Fruit fly (Drosophila melanogaster) whole organism, prepupa: ENCODE results near the gene CG14219.

Experiments used
- Blimp-1 ChIP-seq: fragments of 200-800 bp; sonication (Bioruptor generic); optimal IDR thresholded peaks from 3 replicates; lab custom pipeline; 2017; ENCODE audit warnings: missing biosample characterization, missing genetic modification characterization, mild to moderate bottlenecking, moderate library complexity, missing genetic modification reagents
- CG10631 ChIP-seq: fragments of 200-800 bp; sonication (Bioruptor generic); optimal IDR thresholded peaks from 2 replicates; lab custom pipeline; 2016; ENCODE audit warnings: missing biosample characterization, missing genetic modification characterization
- CG10669 ChIP-seq: fragments of 200-800 bp; sonication (Bioruptor generic); optimal IDR thresholded peaks from 3 replicates; lab custom pipeline; 2018; ENCODE audit warnings: missing biosample characterization, mild to moderate bottlenecking, missing genetic modification characterization, moderate library complexity
- CG11294 ChIP-seq: fragments of 200-800 bp; sonication (Bioruptor generic); IDR thresholded peaks from 2 replicates; pipeline ENCODE4 v1.3.6; 2022; ENCODE audit warnings: missing biosample characterization, missing genetic modification characterization
- CG11762 ChIP-seq: fragments of 200-800 bp; sonication (Bioruptor generic); optimal IDR thresholded peaks from 3 replicates; lab custom pipeline; 2016; ENCODE audit warnings: missing biosample characterization, missing genetic modification characterization; ENCODE audit not compliant: insufficient read depth
- CG11902 ChIP-seq: fragments of 200-800 bp; sonication (Bioruptor generic); optimal IDR thresholded peaks from 3 replicates; lab custom pipeline; 2016; ENCODE audit warnings: missing biosample characterization, missing genetic modification characterization
- CG1621 ChIP-seq: fragments of 200-800 bp; sonication (Bioruptor generic); optimal IDR thresholded peaks from 3 replicates; lab custom pipeline; 2018; ENCODE audit warnings: missing biosample characterization, mild to moderate bottlenecking, missing genetic modification characterization
- CG16779 ChIP-seq: fragments of 200-800 bp; sonication (Bioruptor generic); optimal IDR thresholded peaks from 3 replicates; lab custom pipeline; 2017; ENCODE audit warnings: missing biosample characterization, mild to moderate bottlenecking, missing genetic modification characterization
- CG3032 ChIP-seq: fragments of 200-800 bp; optimal IDR thresholded peaks from 2 replicates; lab custom pipeline; 2019; ENCODE audit warnings: missing biosample characterization, mild to moderate bottlenecking, missing genetic modification characterization, moderate library complexity
- CG31627 ChIP-seq: fragments of 200-800 bp; sonication (Bioruptor generic); optimal IDR thresholded peaks from 3 replicates; lab custom pipeline; 2016; ENCODE audit warnings: missing biosample characterization, missing genetic modification characterization
- CG32006 ChIP-seq: fragments of 200-800 bp; sonication (Bioruptor generic); optimal IDR thresholded peaks from 3 replicates; lab custom pipeline; 2017; ENCODE audit warnings: missing biosample characterization, mild to moderate bottlenecking, missing genetic modification characterization
- CG3919 ChIP-seq: fragments of 200-800 bp; sonication (Bioruptor generic); optimal IDR thresholded peaks from 3 replicates; lab custom pipeline; 2016; ENCODE audit warnings: missing biosample characterization, missing genetic modification characterization
- CG4318 ChIP-seq: fragments of 200-800 bp; sonication (Bioruptor generic); optimal IDR thresholded peaks from 3 replicates; lab custom pipeline; 2017; ENCODE audit warnings: missing biosample characterization, mild to moderate bottlenecking, missing genetic modification characterization
- CG6276 ChIP-seq: fragments of 200-800 bp; sonication (Bioruptor generic); optimal IDR thresholded peaks from 2 replicates; lab custom pipeline; 2017; ENCODE audit warnings: missing biosample characterization, mild to moderate bottlenecking, missing genetic modification characterization
- CG6792 ChIP-seq: fragments of 200-800 bp; sonication (Bioruptor generic); optimal IDR thresholded peaks from 3 replicates; lab custom pipeline; 2016; ENCODE audit warnings: missing biosample characterization, missing genetic modification characterization
- CG6808 ChIP-seq: fragments of 200-800 bp; sonication (Bioruptor generic); optimal IDR thresholded peaks from 3 replicates; lab custom pipeline; 2017; ENCODE audit warnings: missing biosample characterization, missing genetic modification characterization, mild to moderate bottlenecking, moderate library complexity, missing genetic modification reagents
- CG6854 ChIP-seq: fragments of 200-800 bp; sonication (Bioruptor generic); optimal IDR thresholded peaks from 2 replicates; lab custom pipeline; 2017; ENCODE audit warnings: missing biosample characterization, mild to moderate bottlenecking, missing genetic modification characterization
- CG7368 ChIP-seq: fragments of 200-800 bp; sonication (Bioruptor generic); optimal IDR thresholded peaks from 3 replicates; lab custom pipeline; 2016; ENCODE audit warnings: missing biosample characterization, missing genetic modification characterization
- CG8119 ChIP-seq: fragments of 200-800 bp; sonication (Bioruptor generic); IDR thresholded peaks from 3 replicates; pipeline ENCODE4 v1.3.6; 2022; ENCODE audit warnings: missing biosample characterization, missing genetic modification characterization
- CG8632 ChIP-seq: fragments of 200-800 bp; sonication (Bioruptor generic); optimal IDR thresholded peaks from 3 replicates; lab custom pipeline; 2016; ENCODE audit warnings: missing biosample characterization, missing genetic modification characterization
- Eip75B ChIP-seq: fragments of 200-800 bp; sonication (Bioruptor generic); optimal IDR thresholded peaks from 3 replicates; lab custom pipeline; 2016; ENCODE audit warnings: missing biosample characterization, missing genetic modification characterization
- Eip78C ChIP-seq: fragments of 200-800 bp; sonication (Bioruptor generic); peaks from one replicate; lab custom pipeline; 2016; ENCODE audit warnings: missing biosample characterization, missing genetic modification characterization
- Eip93F ChIP-seq: fragments of 200-800 bp; sonication (Bioruptor generic); optimal IDR thresholded peaks from 2 replicates; lab custom pipeline; 2016; ENCODE audit warnings: missing biosample characterization, mild to moderate bottlenecking, missing genetic modification characterization
- Ets21C ChIP-seq: fragments of 200-800 bp; sonication (Bioruptor generic); optimal IDR thresholded peaks from 3 replicates; lab custom pipeline; 2016; ENCODE audit warnings: missing biosample characterization, missing genetic modification characterization
- Ets96B ChIP-seq: fragments of 200-800 bp; optimal IDR thresholded peaks from 2 replicates; lab custom pipeline; 2019; ENCODE audit warnings: missing biosample characterization, mild to moderate bottlenecking, missing genetic modification characterization, moderate library complexity
- Gug ChIP-seq: fragments of 200-800 bp; sonication (Bioruptor generic); IDR thresholded peaks from 2 replicates; pipeline ENCODE4 v1.3.6; 2022; ENCODE audit warnings: missing biosample characterization, missing genetic modification characterization
- Hr38 ChIP-seq: sonication (Bioruptor generic); optimal IDR thresholded peaks from 2 replicates; lab custom pipeline; 2016; ENCODE audit warnings: missing biosample characterization, missing genetic modification characterization
- Hr4 ChIP-seq: fragments of 200-800 bp; sonication (Bioruptor generic); optimal IDR thresholded peaks from 3 replicates; lab custom pipeline; 2016; ENCODE audit warnings: missing biosample characterization, missing genetic modification characterization
- Lpt ChIP-seq: fragments of 200-800 bp; sonication (Bioruptor generic); optimal IDR thresholded peaks from 3 replicates; lab custom pipeline; 2016; ENCODE audit warnings: missing biosample characterization, missing genetic modification characterization
- Met ChIP-seq: fragments of 200-800 bp; sonication (Bioruptor generic); optimal IDR thresholded peaks from 3 replicates; lab custom pipeline; 2016; ENCODE audit warnings: missing biosample characterization, missing genetic modification characterization
- OdsH ChIP-seq: fragments of 200-800 bp; sonication (Bioruptor generic); optimal IDR thresholded peaks from 3 replicates; lab custom pipeline; 2016; ENCODE audit warnings: missing biosample characterization, missing genetic modification characterization
- Smox ChIP-seq: fragments of 200-800 bp; sonication (Bioruptor generic); optimal IDR thresholded peaks from 3 replicates; lab custom pipeline; 2016; ENCODE audit warnings: missing biosample characterization, missing genetic modification characterization
- Sox102F ChIP-seq: fragments of 200-800 bp; sonication (Bioruptor generic); optimal IDR thresholded peaks from 2 replicates; lab custom pipeline; 2016; ENCODE audit warnings: missing biosample characterization, mild to moderate bottlenecking, missing genetic modification characterization
- Sox14 ChIP-seq: fragments of 200-800 bp; sonication (Bioruptor generic); optimal IDR thresholded peaks from 3 replicates; lab custom pipeline; 2016; ENCODE audit warnings: missing biosample characterization, missing genetic modification characterization
- Sox15 ChIP-seq: fragments of 200-800 bp; sonication (Bioruptor generic); optimal IDR thresholded peaks from 3 replicates; lab custom pipeline; 2016; ENCODE audit warnings: missing biosample characterization, missing genetic modification characterization
- achi ChIP-seq: fragments of 200-800 bp; sonication (Bioruptor generic); optimal IDR thresholded peaks from 3 replicates; lab custom pipeline; 2016; ENCODE audit warnings: missing biosample characterization, missing genetic modification characterization
- acj6 ChIP-seq: fragments of 200-800 bp; sonication (Bioruptor generic); optimal IDR thresholded peaks from 3 replicates; lab custom pipeline; 2016; ENCODE audit warnings: missing biosample characterization, missing genetic modification characterization
- cyc ChIP-seq: fragments of 200-800 bp; sonication (Bioruptor generic); optimal IDR thresholded peaks from 3 replicates; lab custom pipeline; 2016; ENCODE audit warnings: missing biosample characterization, missing genetic modification characterization
- dsx ChIP-seq: fragments of 200-800 bp; optimal IDR thresholded peaks from 3 replicates; lab custom pipeline; 2019; ENCODE audit warnings: missing biosample characterization, mild to moderate bottlenecking, missing genetic modification characterization, moderate library complexity; ENCODE audit not compliant: poor library complexity, severe bottlenecking
- eg ChIP-seq: fragments of 200-800 bp; sonication (Bioruptor generic); IDR thresholded peaks from 3 replicates; pipeline ENCODE4 v1.3.6; 2022; ENCODE audit warnings: missing biosample characterization, missing genetic modification characterization
- esn ChIP-seq: fragments of 200-800 bp; sonication (Bioruptor generic); optimal IDR thresholded peaks from 2 replicates; lab custom pipeline; 2016; ENCODE audit warnings: missing biosample characterization, mild to moderate bottlenecking, missing genetic modification characterization, moderate library complexity
- fd59A ChIP-seq: fragments of 200-800 bp; sonication (Bioruptor generic); optimal IDR thresholded peaks from 2 replicates; lab custom pipeline; 2017; ENCODE audit warnings: missing biosample characterization, mild to moderate bottlenecking, missing genetic modification characterization, missing genetic modification reagents
- fd85E ChIP-seq: fragments of 200-800 bp; sonication (Bioruptor generic); optimal IDR thresholded peaks from 3 replicates; lab custom pipeline; 2016; ENCODE audit warnings: missing biosample characterization, missing genetic modification characterization
- fkh ChIP-seq: fragments of 200-800 bp; sonication (Bioruptor generic); optimal IDR thresholded peaks from 3 replicates; lab custom pipeline; 2017; ENCODE audit warnings: missing biosample characterization, mild to moderate bottlenecking, missing genetic modification characterization, moderate library complexity
- lz ChIP-seq: fragments of 200-800 bp; sonication (Bioruptor generic); optimal IDR thresholded peaks from 3 replicates; lab custom pipeline; 2016; ENCODE audit warnings: missing biosample characterization, missing genetic modification characterization
- net ChIP-seq: fragments of 200-800 bp; sonication (Bioruptor generic); optimal IDR thresholded peaks from 3 replicates; lab custom pipeline; 2016; ENCODE audit warnings: missing biosample characterization, missing genetic modification characterization
- pdm3 ChIP-seq: fragments of 200-800 bp; sonication (Bioruptor generic); optimal IDR thresholded peaks from 3 replicates; lab custom pipeline; 2016; ENCODE audit warnings: missing biosample characterization, missing genetic modification characterization
- salr ChIP-seq, 2 experiments: fragments of 200-800 bp; sonication (Bioruptor generic); optimal IDR thresholded peaks; 3 replicates each; lab custom pipeline; 2016 to 2018; ENCODE audit warnings: missing biosample characterization in 2 of 2, missing genetic modification characterization in 2 of 2, mild to moderate bottlenecking in 1 of 2
- spab ChIP-seq: fragments of 200-800 bp; sonication (Bioruptor generic); optimal IDR thresholded peaks from 2 replicates; lab custom pipeline; 2017; ENCODE audit warnings: missing biosample characterization, mild to moderate bottlenecking, missing genetic modification characterization, missing genetic modification reagents
- ss ChIP-seq, 2 experiments: fragments of 200-800 bp; sonication (Bioruptor generic); optimal IDR thresholded peaks; 2 replicates in 1 of 2; 3 replicates in 1 of 2; lab custom pipeline; 2017 to 2018; ENCODE audit warnings: mild to moderate bottlenecking in 2 of 2, missing biosample characterization in 2 of 2, missing genetic modification characterization in 2 of 2, moderate library complexity in 1 of 2
- svp ChIP-seq: fragments of 200-800 bp; sonication (Bioruptor generic); peaks from one replicate; lab custom pipeline; 2016; ENCODE audit warnings: missing biosample characterization, missing genetic modification characterization
- vri ChIP-seq: fragments of 200-800 bp; sonication (Bioruptor generic); optimal IDR thresholded peaks from 3 replicates; lab custom pipeline; 2016; ENCODE audit warnings: missing biosample characterization, mild to moderate bottlenecking, missing genetic modification characterization

CG14219 gene

dm6 chrX:19565714-19566316, 24.2 kb downstream of the CG14219 start, which contains the start of the genes Grip84 and car:
Gene Grip84, minus strand, starts transcription at chrX:19565764.
Gene car, plus strand, starts transcription at chrX:19566019.
- no peak for TF ChIP-seq CG6854 (GFP tag; lab: Kevin White, UChicago)
- TF ChIP-seq Gug (GFP tag; lab: Robert Waterston, UW), result peak; percentile 63
- TF ChIP-seq eg (GFP tag; lab: Robert Waterston, UW), result peak; percentile 66
- TF ChIP-seq net, result no peak
- TF ChIP-seq acj6, result no peak
- no peak for TF ChIP-seq CG11762 (GFP tag; lab: Kevin White, UChicago)
- TF ChIP-seq dsx (GFP tag; lab: Kevin White, UChicago), result no peak
- no peak for TF ChIP-seq CG6808 (GFP tag; lab: Kevin White, UChicago)
- TF ChIP-seq achi (GFP tag; lab: Kevin White, UChicago), result peak; percentile 49
- TF ChIP-seq CG8119 (GFP tag; lab: Robert Waterston, UW), result no peak
- TF ChIP-seq Eip78C (GFP tag; lab: Kevin White, UChicago), result peak; percentile 90
- TF ChIP-seq pdm3 (GFP tag; lab: Kevin White, UChicago), result no peak
- no peak for TF ChIP-seq Sox102F (GFP tag; lab: Kevin White, UChicago)
- no peak for TF ChIP-seq Sox14
- peak; percentile 58 for TF ChIP-seq cyc
- no peak for TF ChIP-seq Lpt (GFP tag; lab: Kevin White, UChicago)
- TF ChIP-seq svp (GFP tag; lab: Kevin White, UChicago), result no peak
- TF ChIP-seq CG4318 (GFP tag; lab: Kevin White, UChicago), result no peak
- no peak for TF ChIP-seq CG1621 (tag; lab: Kevin White, UChicago)
- no peak for TF ChIP-seq Blimp-1 (GFP tag; lab: Kevin White, UChicago)
- no peak for TF ChIP-seq CG8632 (GFP tag; lab: Kevin White, UChicago)
- peak; percentile 73 for TF ChIP-seq CG3032 (tag; lab: Kevin White, UChicago)
- TF ChIP-seq lz (GFP tag; lab: Kevin White, UChicago), result peak; percentile 49
- TF ChIP-seq Ets21C (GFP tag; lab: Kevin White, UChicago), result peak; percentile 43
- no peak for TF ChIP-seq CG10669 (GFP tag; lab: Kevin White, UChicago)
- no peak for TF ChIP-seq spab (GFP tag; lab: Kevin White, UChicago)
- TF ChIP-seq Eip93F (GFP tag; lab: Kevin White, UChicago), result no peak
- no peak for TF ChIP-seq CG32006 (GFP tag; lab: Kevin White, UChicago)
- no peak for TF ChIP-seq Met
- TF ChIP-seq Ets96B, result peak; percentile 51
- TF ChIP-seq Sox15 (GFP tag; lab: Kevin White, UChicago), result peak; percentile 66
- no peak for TF ChIP-seq fkh (GFP tag; lab: Kevin White, UChicago)
- TF ChIP-seq salr (GFP tag; optimal IDR thresholded peaks at IDR 0.05; lab: Kevin White, UChicago), result no peak
- peak; percentile 28 for TF ChIP-seq CG11902 (GFP tag; lab: Kevin White, UChicago)
- TF ChIP-seq fd59A (GFP tag; lab: Kevin White, UChicago), result peak; percentile 31
- no peak for TF ChIP-seq CG6792 (GFP tag; lab: Kevin White, UChicago)
- no peak for TF ChIP-seq ss (GFP tag; optimal IDR thresholded peaks at IDR 0.05; lab: Kevin White, UChicago)
- TF ChIP-seq OdsH (GFP tag; lab: Kevin White, UChicago), result no peak
- no peak for TF ChIP-seq Eip75B (GFP tag; lab: Kevin White, UChicago)
- no peak for TF ChIP-seq vri (GFP tag; lab: Kevin White, UChicago)
- no peak for TF ChIP-seq fd85E (GFP tag; lab: Kevin White, UChicago)
- peak; percentile 56; the same call in 1 of the 2 replicates for TF ChIP-seq CG11294 (GFP tag; lab: Robert Waterston, UW)
- peak; percentile 69 for TF ChIP-seq Hr4 (GFP tag; lab: Kevin White, UChicago)
- TF ChIP-seq CG31627, result peak; percentile 54
- peak; percentile 61 for TF ChIP-seq esn (GFP tag; lab: Kevin White, UChicago)
- no peak for TF ChIP-seq Hr38 (GFP tag; lab: Kevin White, UChicago)
- TF ChIP-seq CG3919 (GFP tag; lab: Kevin White, UChicago), result no peak
- no peak for TF ChIP-seq CG10631 (GFP tag; lab: Kevin White, UChicago)
- TF ChIP-seq Smox (GFP tag; lab: Kevin White, UChicago), result no peak
- no peak for TF ChIP-seq CG16779 (tag; lab: Kevin White, UChicago)
- no peak for TF ChIP-seq CG6276 (GFP tag; lab: Kevin White, UChicago)
- TF ChIP-seq CG7368 (GFP tag; lab: Kevin White, UChicago), result no peak
